Worm (Caenorhabditis elegans): ENCODE results near the gene twk-36.

The twk-36 gene

ce11 chrV:17728336-17728735 lies 18.5 kb downstream of the twk-36 start:
- TF ChIP-seq unc-42 (tag; optimal IDR thresholded peaks at IDR 0.05) (no peak), pqm-1 (tag; optimal IDR thresholded peaks at IDR 0.05) (no peak), dve-1 (tag; optimal IDR thresholded peaks at IDR 0.05) (peak; percentile 84)

ce11 chrV:17724704-17725103 lies 22.2 kb downstream of the twk-36 start, which contains the start of gene fat-5:
Gene fat-5, plus strand, starts transcription at chrV:17725004.
- TF ChIP-seq mec-3 (tag; optimal IDR thresholded peaks at IDR 0.05; ENCODE audit: borderline replicate concordance) (no peak), unc-3 (GFP tag; conservative IDR thresholded peaks at IDR 0.05) (no peak), unc-3 (tag; optimal IDR thresholded peaks at IDR 0.05) (no peak), elt-2 (tag; optimal IDR thresholded peaks at IDR 0.05) (no peak), ceh-45 (GFP tag; IDR thresholded peaks at IDR 0.05) (no peak), unc-42 (tag; optimal IDR thresholded peaks at IDR 0.05) (no peak), hlh-13 (GFP tag; optimal IDR thresholded peaks at IDR 0.05) (no peak), nfya-1 (tag; optimal IDR thresholded peaks at IDR 0.05) (no peak), ceh-22 (tag; optimal IDR thresholded peaks at IDR 0.05) (no peak), ceh-48 (tag; optimal IDR thresholded peaks at IDR 0.05) (no peak), ahr-1 (tag; optimal IDR thresholded peaks at IDR 0.05) (no peak), T23F11.4 (GFP tag; optimal IDR thresholded peaks at IDR 0.05) (no peak), rnt-1 (tag; optimal IDR thresholded peaks at IDR 0.05) (no peak), sox-2 (GFP tag; IDR thresholded peaks at IDR 0.05) (no peak), che-1 (tag; optimal IDR thresholded peaks at IDR 0.05) (no peak), ceh-31 (tag; optimal IDR thresholded peaks at IDR 0.05) (no peak)

- no peak for TF ChIP-seq pax-1 (tag; optimal IDR thresholded peaks at IDR 0.05)
- peak; percentile 18 for TF ChIP-seq elt-2 (tag; optimal IDR thresholded peaks at IDR 0.05)
These were observed 23.6 kb downstream of the twk-36 start for ce11 chrV:17723142-17723781.

- TF ChIP-seq ceh-45 (GFP tag; IDR thresholded peaks at IDR 0.05) (no peak), hlh-6 (tag; optimal IDR thresholded peaks at IDR 0.05) (no peak), ttx-3 (tag; optimal IDR thresholded peaks at IDR 0.05) (no peak), pat-9 (tag; optimal IDR thresholded peaks at IDR 0.05) (no peak), C08G9.2 (tag; optimal IDR thresholded peaks at IDR 0.05) (no peak), ceh-24 (tag; optimal IDR thresholded peaks at IDR 0.05) (no peak), ceh-31 (tag; optimal IDR thresholded peaks at IDR 0.05) (no peak), ceh-2 (tag; optimal IDR thresholded peaks at IDR 0.05) (no peak), ceh-18 (tag; optimal IDR thresholded peaks at IDR 0.05) (no peak), sdc-2 (tag; optimal IDR thresholded peaks at IDR 0.05) (no peak), zip-5 (tag; optimal IDR thresholded peaks at IDR 0.05) (no peak), unc-3 (GFP tag; conservative IDR thresholded peaks at IDR 0.05) (no peak), unc-3 (tag; optimal IDR thresholded peaks at IDR 0.05) (no peak), pha-4 (tag; optimal IDR thresholded peaks at IDR 0.05) (no peak), sox-2 (GFP tag; IDR thresholded peaks at IDR 0.05) (no peak), sox-4 (tag; optimal IDR thresholded peaks at IDR 0.05) (no peak), hlh-8 (tag; optimal IDR thresholded peaks at IDR 0.05) (no peak)
These were observed 24.3 kb downstream of the twk-36 start for ce11 chrV:17722553-17722952.

ce11 chrV:17721709-17722108 lies 25.1 kb downstream of the twk-36 start:
- TF ChIP-seq elt-2 (tag; optimal IDR thresholded peaks at IDR 0.05) (peak; percentile 83), ttx-3 (tag; optimal IDR thresholded peaks at IDR 0.05) (no peak)

- no peak for TF ChIP-seq gmeb-2 (tag; optimal IDR thresholded peaks at IDR 0.05)
- no peak for TF ChIP-seq tbx-7 (tag; optimal IDR thresholded peaks at IDR 0.05)
- no peak for TF ChIP-seq hlh-15 (tag; optimal IDR thresholded peaks at IDR 0.05)
- no peak for TF ChIP-seq ceh-48 (tag; optimal IDR thresholded peaks at IDR 0.05)
- TF ChIP-seq F13H6.1 (tag; optimal IDR thresholded peaks at IDR 0.05), result no peak
- TF ChIP-seq tbx-2 (tag; optimal IDR thresholded peaks at IDR 0.05), result no peak
- TF ChIP-seq elt-2 (tag; optimal IDR thresholded peaks at IDR 0.05), result no peak
- TF ChIP-seq ceh-18 (tag; optimal IDR thresholded peaks at IDR 0.05), result no peak
- no peak for TF ChIP-seq sox-2 (GFP tag; IDR thresholded peaks at IDR 0.05)
- TF ChIP-seq ceh-31 (tag; optimal IDR thresholded peaks at IDR 0.05), result no peak
- no peak for TF ChIP-seq nfya-1 (tag; optimal IDR thresholded peaks at IDR 0.05)
- no peak for TF ChIP-seq dve-1 (tag; optimal IDR thresholded peaks at IDR 0.05)
- TF ChIP-seq sdc-2 (tag; optimal IDR thresholded peaks at IDR 0.05), result no peak
- no peak for TF ChIP-seq pax-1 (tag; optimal IDR thresholded peaks at IDR 0.05)
- TF ChIP-seq K02D7.2 (tag; optimal IDR thresholded peaks at IDR 0.05), result no peak
- TF ChIP-seq ceh-24 (tag; optimal IDR thresholded peaks at IDR 0.05), result no peak
- TF ChIP-seq Y22D7AL.16 (tag; optimal IDR thresholded peaks at IDR 0.05), result no peak
- no peak for TF ChIP-seq dmd-4 (tag; optimal IDR thresholded peaks at IDR 0.05; ENCODE audit: borderline replicate concordance)
- no peak for TF ChIP-seq ref-2 (tag; optimal IDR thresholded peaks at IDR 0.05)
- no peak for TF ChIP-seq ceh-14 (tag; optimal IDR thresholded peaks at IDR 0.05)
These were observed 28.2 kb downstream of the twk-36 start, which contains the start of gene str-77 for ce11 chrV:17718647-17719046. Gene str-77, plus strand, starts transcription at chrV:17718947.

Measured in whole organism, late embryonic.